Fruit fly (Drosophila melanogaster) whole organism, pupa: ENCODE data around the gene Lcp65Ac.

Experiments
- CG13204 ChIP-seq: fragments of 200-800 bp; sonication (Bioruptor generic); optimal IDR thresholded peaks from 2 replicates; lab custom pipeline; 2018; ENCODE audit warnings: missing biosample characterization, mild to moderate bottlenecking, missing genetic modification characterization, moderate library complexity
- CG14655 ChIP-seq: fragments of 200-800 bp; sonication (Bioruptor generic); optimal IDR thresholded peaks from 3 replicates; lab custom pipeline; 2017; ENCODE audit warnings: mild to moderate bottlenecking, missing biosample characterization, missing genetic modification reagents, missing genetic modification characterization
- CG15710 ChIP-seq: fragments of 200-800 bp; sonication (Bioruptor generic); optimal IDR thresholded peaks from 2 replicates; lab custom pipeline; 2018; ENCODE audit warnings: missing biosample characterization, mild to moderate bottlenecking, missing genetic modification characterization, moderate library complexity
- CG4496 ChIP-seq: fragments of 200-800 bp; sonication (Bioruptor generic); IDR thresholded peaks from 3 replicates; pipeline ENCODE4 v1.3.6; 2022; ENCODE audit warnings: missing biosample characterization, missing genetic modification characterization
- CG8159 ChIP-seq: fragments of 200-800 bp; sonication (Bioruptor generic); optimal IDR thresholded peaks from 3 replicates; lab custom pipeline; 2018; ENCODE audit warnings: missing biosample characterization, mild to moderate bottlenecking, missing genetic modification characterization, moderate library complexity
- CG9948 ChIP-seq: fragments of 200-800 bp; sonication (Bioruptor generic); optimal IDR thresholded peaks from 2 replicates; lab custom pipeline; 2018; ENCODE audit warnings: missing biosample characterization, mild to moderate bottlenecking, missing genetic modification characterization, moderate library complexity
- EcR ChIP-seq: fragments of 200-800 bp; sonication (Bioruptor generic); optimal IDR thresholded peaks from 3 replicates; lab custom pipeline; 2019; ENCODE audit warnings: missing biosample characterization, missing genetic modification characterization, mild to moderate bottlenecking, moderate library complexity, missing genetic modification reagents
- Pif1A ChIP-seq: fragments of 200-800 bp; sonication (Bioruptor generic); optimal IDR thresholded peaks from 3 replicates; lab custom pipeline; 2016; ENCODE audit warnings: missing biosample characterization, missing genetic modification characterization
- rn ChIP-seq: fragments of 200-800 bp; sonication (Bioruptor generic); IDR thresholded peaks from 2 replicates; pipeline ENCODE4 v1.3.6; 2022; ENCODE audit warnings: missing biosample characterization, missing genetic modification characterization

DNA sequence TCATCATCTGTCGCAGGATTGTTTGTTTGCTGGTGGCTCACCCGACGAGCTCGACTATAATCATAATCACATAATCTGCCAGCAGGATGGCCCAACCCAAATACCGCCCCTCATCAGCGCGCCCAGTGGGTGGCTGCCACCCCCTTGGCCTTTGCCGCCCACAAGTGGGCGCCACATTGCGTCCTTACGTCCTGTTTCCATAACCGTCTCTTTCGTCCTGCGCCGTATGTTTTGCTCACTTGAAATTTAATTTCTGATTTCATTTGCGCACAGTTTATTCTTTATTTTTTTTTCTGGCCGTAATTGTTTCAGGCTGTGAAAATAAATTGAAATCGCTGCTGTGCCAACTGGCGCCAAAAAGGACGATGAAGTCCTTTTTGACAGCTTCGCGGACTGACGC lies 39.2 kb upstream of the Lcp65Ac start:
- TF ChIP-seq rn (no peak), CG8159 (tag; lab: Kevin White, UChicago) (no peak), CG14655 (GFP tag; lab: Kevin White, UChicago) (no peak), Pif1A (no peak), CG4496 (no peak), EcR (GFP tag; lab: Kevin White, UChicago) (no peak), CG9948 (tag; lab: Kevin White, UChicago) (no peak), CG15710 (no peak), CG13204 (GFP tag; lab: Kevin White, UChicago) (no peak)
